Worm (Caenorhabditis elegans): ENCODE measurements around the gene str-32.
A peak's percentile ranks its signal among the peaks of the same experiment; 100 is the strongest.

str-32 gene

DNA sequence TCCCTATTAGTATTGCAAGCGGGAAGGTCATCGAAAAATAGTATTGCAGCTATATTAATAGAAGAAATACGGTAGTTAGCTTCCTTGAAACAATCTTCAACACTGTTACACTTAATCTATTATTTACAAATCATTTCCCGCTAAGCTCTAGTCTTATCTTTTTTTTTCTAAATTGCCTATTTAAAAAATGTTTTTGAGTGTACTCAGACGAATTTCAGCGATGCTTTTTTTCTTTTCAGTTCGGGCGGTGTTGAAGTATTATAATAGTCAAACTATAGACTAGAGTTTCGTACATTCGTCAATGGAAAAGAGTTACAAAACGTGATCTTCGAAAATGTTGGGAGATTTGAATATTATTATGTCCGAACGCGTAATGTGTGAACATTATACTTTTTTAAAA, 32.6 kb upstream of the str-32 start:
- TF ChIP-seq ztf-7 (tag; optimal IDR thresholded peaks at IDR 0.05) (no peak), daf-8 (GFP tag; IDR thresholded peaks at IDR 0.05) (no peak), dmd-9 (GFP tag; IDR thresholded peaks at IDR 0.05) (no peak), F37D6.2 (tag; optimal IDR thresholded peaks at IDR 0.05) (no peak), daf-12 (tag; optimal IDR thresholded peaks at IDR 0.05) (no peak), pqm-1 (tag; optimal IDR thresholded peaks at IDR 0.05) (no peak), nhr-11 (tag; optimal IDR thresholded peaks at IDR 0.05) (no peak), mxl-3 (GFP tag; optimal IDR thresholded peaks at IDR 0.05) (no peak), spr-3 (GFP tag; optimal IDR thresholded peaks at IDR 0.05) (no peak), T26A8.4 (GFP tag; IDR thresholded peaks at IDR 0.05) (no peak), nhr-111 (GFP tag; optimal IDR thresholded peaks at IDR 0.05) (no peak), nhr-42 (GFP tag; IDR thresholded peaks at IDR 0.05) (no peak), fos-1 (tag; optimal IDR thresholded peaks at IDR 0.05) (no peak), Y5F2A.4 (GFP tag; optimal IDR thresholded peaks at IDR 0.05) (no peak), nhr-41 (GFP tag; IDR thresholded peaks at IDR 0.05) (no peak), hlh-11 (tag; optimal IDR thresholded peaks at IDR 0.05) (no peak), nhr-10 (tag; optimal IDR thresholded peaks at IDR 0.05) (no peak), zfp-3 (GFP tag; conservative IDR thresholded peaks at IDR 0.05) (no peak), ZK337.2 (GFP tag; IDR thresholded peaks at IDR 0.05) (no peak), ceh-62 (tag; optimal IDR thresholded peaks at IDR 0.05) (no peak)

DNA sequence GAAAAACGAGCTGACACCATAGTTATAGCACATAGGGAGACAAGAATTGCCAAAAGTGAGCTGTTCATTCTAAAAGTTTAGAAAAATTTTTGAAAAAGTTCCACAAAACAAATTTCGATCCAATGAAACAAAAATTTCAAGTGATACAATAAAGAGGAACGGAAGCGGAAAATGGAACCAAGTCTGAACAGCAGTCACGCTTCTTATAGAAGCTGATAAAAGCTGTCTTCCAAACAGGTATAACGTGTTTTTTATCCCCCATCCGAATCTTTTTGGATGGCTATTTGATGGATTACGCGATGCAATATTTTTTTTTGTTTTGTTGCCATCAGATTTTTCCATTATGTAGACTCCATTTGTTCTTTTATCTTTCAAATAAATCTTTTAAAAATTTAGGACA, 31.0 kb upstream of the str-32 start, which contains the start of gene H23N18.5:
H23N18.5 (minus strand) TSS at position 69 of the 400 bp plus-strand sequence.
- no peak for TF ChIP-seq zip-2 (tag; optimal IDR thresholded peaks at IDR 0.05)
- no peak for TF ChIP-seq nhr-6 (tag; optimal IDR thresholded peaks at IDR 0.05)
- no peak for TF ChIP-seq arid-1 (GFP tag; conservative IDR thresholded peaks at IDR 0.05)
- TF ChIP-seq mes-2 (tag; optimal IDR thresholded peaks at IDR 0.05; ENCODE audit: poor library complexity, severe bottlenecking), result no peak
- peak; percentile 16 for TF ChIP-seq hlh-11 (tag; optimal IDR thresholded peaks at IDR 0.05)
- TF ChIP-seq ceh-28 (tag; optimal IDR thresholded peaks at IDR 0.05), result no peak
- TF ChIP-seq nhr-76 (tag; optimal IDR thresholded peaks at IDR 0.05), result no peak
- TF ChIP-seq dve-1 (tag; optimal IDR thresholded peaks at IDR 0.05; ENCODE audit: insufficient read depth), result no peak
- TF ChIP-seq nhr-10 (tag; optimal IDR thresholded peaks at IDR 0.05), result no peak
- peak; percentile 43 for TF ChIP-seq nhr-28 (tag; optimal IDR thresholded peaks at IDR 0.05)
- no peak for TF ChIP-seq dpl-1 (GFP tag; optimal IDR thresholded peaks at IDR 0.05)
- peak; percentile 32 for TF ChIP-seq aha-1 (tag)
- TF ChIP-seq nhr-48 (tag; optimal IDR thresholded peaks at IDR 0.05), result peak; percentile 19
- peak in 1 of 2 experiments; percentile 33 for TF ChIP-seq mdl-1 (tag; optimal IDR thresholded peaks at IDR 0.05)
- no peak for TF ChIP-seq saeg-2 (GFP tag; IDR thresholded peaks at IDR 0.05)

- TF ChIP-seq vab-7 (GFP tag; IDR thresholded peaks at IDR 0.05), result no peak
- no peak for TF ChIP-seq pha-4 (GFP tag; IDR thresholded peaks at IDR 0.05)
- no peak for TF ChIP-seq pha-4 (tag; optimal IDR thresholded peaks at IDR 0.05)
- TF ChIP-seq nhr-41 (GFP tag; IDR thresholded peaks at IDR 0.05), result no peak
- TF ChIP-seq dpl-1 (GFP tag; optimal IDR thresholded peaks at IDR 0.05), result no peak
- no peak for TF ChIP-seq spr-3 (GFP tag; optimal IDR thresholded peaks at IDR 0.05)
- no peak for TF ChIP-seq lin-39 (tag; optimal IDR thresholded peaks at IDR 0.05)
- TF ChIP-seq Y105C5A.15 (GFP tag; IDR thresholded peaks at IDR 0.05), result no peak
- no peak for TF ChIP-seq ceh-62 (tag; optimal IDR thresholded peaks at IDR 0.05)
- TF ChIP-seq hlh-30 (tag; optimal IDR thresholded peaks at IDR 0.05; ENCODE audit: insufficient read depth), result peak; percentile 9
- no peak for TF ChIP-seq R02D3.7 (tag; optimal IDR thresholded peaks at IDR 0.05)
- TF ChIP-seq ama-1 (optimal IDR thresholded peaks at IDR 0.05), result no peak
- TF ChIP-seq jun-1 (tag; optimal IDR thresholded peaks at IDR 0.05), result no peak
- TF ChIP-seq nhr-48 (tag; optimal IDR thresholded peaks at IDR 0.05), result peak; percentile 39
- TF ChIP-seq cey-2 (tag; optimal IDR thresholded peaks at IDR 0.05; ENCODE audit: borderline replicate concordance, insufficient read depth), result peak; percentile 47
- no peak for TF ChIP-seq mxl-2 (GFP tag; conservative IDR thresholded peaks at IDR 0.05)
- TF ChIP-seq nhr-28 (tag; optimal IDR thresholded peaks at IDR 0.05), result peak; percentile 94
- no peak for TF ChIP-seq zfp-2 (tag; optimal IDR thresholded peaks at IDR 0.05)
- TF ChIP-seq fkh-10 (GFP tag; optimal IDR thresholded peaks at IDR 0.05), result no peak
- TF ChIP-seq lin-1 (GFP tag; IDR thresholded peaks at IDR 0.05), result no peak
- no peak for TF ChIP-seq set-16 (GFP tag; IDR thresholded peaks at IDR 0.05)
- TF ChIP-seq mep-1 (tag; optimal IDR thresholded peaks at IDR 0.05), result peak; percentile 61
- no peak for TF ChIP-seq Y75B8A.6 (GFP tag; IDR thresholded peaks at IDR 0.05)
Measured at ce11 chrV:4908591-4908990, 27.3 kb upstream of the str-32 start, which contains the start of gene ugt-13. ugt-13 (plus strand) TSS chrV:4908884.

Measured in whole organism, L4 larva.